Worm (Caenorhabditis elegans): ENCODE results near the gene K07E3.9.

The K07E3.9 gene

DNA sequence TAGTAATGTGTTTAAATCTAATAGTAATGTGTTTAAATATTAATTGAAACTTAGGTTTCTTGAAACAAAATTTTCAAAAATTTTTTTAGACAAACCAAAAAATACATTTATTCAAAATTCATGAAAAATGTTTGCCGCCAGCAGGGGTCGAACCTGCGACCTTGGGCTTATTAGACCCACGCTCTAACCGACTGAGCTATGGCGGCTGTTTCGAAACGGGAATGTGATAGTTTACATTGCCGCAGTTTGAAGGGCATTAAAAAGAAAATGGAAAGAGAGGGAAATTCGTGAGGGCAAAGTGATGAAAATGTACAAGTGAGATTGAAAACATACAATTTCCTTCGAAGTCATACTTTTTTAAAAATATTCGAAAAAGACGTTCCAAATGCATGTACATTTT lies 48.5 kb downstream of the K07E3.9 start (continued):
- 0 out of 2 replicates have a peak, but pooled peaks have one; percentile 8 for TF ChIP-seq nhr-42 (GFP tag; IDR thresholded peaks at IDR 0.05)
- TF ChIP-seq skn-1 (tag; optimal IDR thresholded peaks at IDR 0.05) = no peak
- TF ChIP-seq lin-1 (GFP tag; IDR thresholded peaks at IDR 0.05) = no peak
- TF ChIP-seq attf-4 (tag; optimal IDR thresholded peaks at IDR 0.05) = no peak
- TF ChIP-seq lir-3 (tag; optimal IDR thresholded peaks at IDR 0.05) = no peak
- TF ChIP-seq egl-43 (GFP tag; IDR thresholded peaks at IDR 0.05) = peak; percentile 78
- TF ChIP-seq ceh-62 (tag; optimal IDR thresholded peaks at IDR 0.05) = no peak
- TF ChIP-seq ceh-32 (tag; optimal IDR thresholded peaks at IDR 0.05; ENCODE audit: poor library complexity) = no peak
- TF ChIP-seq spr-3 (GFP tag; optimal IDR thresholded peaks at IDR 0.05) = no peak
- TF ChIP-seq lin-13 (GFP tag; optimal IDR thresholded peaks at IDR 0.05) = no peak
- no peak for TF ChIP-seq hif-1 (tag; optimal IDR thresholded peaks at IDR 0.05)
- peak; percentile 50 for TF ChIP-seq hlh-30 (tag; optimal IDR thresholded peaks at IDR 0.05; ENCODE audit: insufficient read depth)
- no peak for TF ChIP-seq zip-11 (GFP tag; IDR thresholded peaks at IDR 0.05)
- TF ChIP-seq nhr-41 (GFP tag; IDR thresholded peaks at IDR 0.05) = 0 out of 2 replicates have a peak, but pooled peaks have one; percentile 9
- no peak for TF ChIP-seq spr-1 (tag; optimal IDR thresholded peaks at IDR 0.05)
- peak; percentile 72 for TF ChIP-seq mes-2 (tag; optimal IDR thresholded peaks at IDR 0.05; ENCODE audit: poor library complexity, severe bottlenecking)
- TF ChIP-seq sdz-12 (GFP tag; optimal IDR thresholded peaks at IDR 0.05) = no peak
- no peak for TF ChIP-seq tra-1 (GFP tag; IDR thresholded peaks at IDR 0.05)
- TF ChIP-seq F49E8.2 (tag; optimal IDR thresholded peaks at IDR 0.05; ENCODE audit: borderline replicate concordance) = no peak
- peak; percentile 7 for TF ChIP-seq hmg-1.1 (GFP tag; IDR thresholded peaks at IDR 0.05)

DNA sequence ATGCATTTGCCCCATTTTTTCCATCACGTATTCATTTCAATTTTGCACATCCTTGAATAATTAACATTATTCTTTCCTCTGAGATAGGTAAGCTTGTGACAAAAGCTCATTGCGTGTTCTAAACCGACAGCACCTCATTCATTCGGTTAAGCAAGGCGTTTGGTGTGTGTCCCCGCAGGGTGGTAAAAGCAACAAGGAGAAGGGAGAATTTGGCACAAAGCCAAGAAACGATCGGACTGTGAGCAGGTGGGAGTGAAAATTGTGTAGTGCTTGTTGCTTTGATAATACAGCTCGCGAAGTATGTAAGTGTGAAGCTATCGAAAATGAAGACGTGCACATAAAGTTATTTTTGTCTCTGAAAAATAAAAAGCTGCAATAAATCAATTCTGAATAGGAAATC lies 49.1 kb downstream of the K07E3.9 start:
- peak; percentile 38 for TF ChIP-seq hlh-30 (tag; optimal IDR thresholded peaks at IDR 0.05; ENCODE audit: insufficient read depth)
- TF ChIP-seq dmd-6 (GFP tag; IDR thresholded peaks at IDR 0.05) = peak; percentile 27; the same call in 1 of the 2 replicates
- peak; percentile 24 for TF ChIP-seq nhr-102 (tag; optimal IDR thresholded peaks at IDR 0.05)
- no peak for TF ChIP-seq nhr-77 (tag; optimal IDR thresholded peaks at IDR 0.05)
- peak; percentile 94 for TF ChIP-seq aha-1 (tag)
- TF ChIP-seq nhr-41 (GFP tag; IDR thresholded peaks at IDR 0.05) = no peak
- no peak for TF ChIP-seq nhr-111 (GFP tag; optimal IDR thresholded peaks at IDR 0.05)
- TF ChIP-seq dve-1 (tag; optimal IDR thresholded peaks at IDR 0.05; ENCODE audit: insufficient read depth) = peak; percentile 83
- peak; percentile 55 for TF ChIP-seq hlh-11 (tag; optimal IDR thresholded peaks at IDR 0.05)
- no peak for TF ChIP-seq nhr-10 (tag; optimal IDR thresholded peaks at IDR 0.05)
- TF ChIP-seq unc-62 (GFP tag; optimal IDR thresholded peaks at IDR 0.05 in 1 of 2) = peak in 1 of 2 experiments; percentile 51
- no peak for TF ChIP-seq unc-62 (tag; optimal IDR thresholded peaks at IDR 0.05)
- TF ChIP-seq gei-8 (GFP tag; optimal IDR thresholded peaks at IDR 0.05) = no peak
- TF ChIP-seq daf-12 (tag; optimal IDR thresholded peaks at IDR 0.05) = no peak
- peak; percentile 61 for TF ChIP-seq mes-2 (tag; optimal IDR thresholded peaks at IDR 0.05; ENCODE audit: poor library complexity, severe bottlenecking)
- no peak for TF ChIP-seq daf-19 (GFP tag; conservative IDR thresholded peaks at IDR 0.05)
- peak; percentile 53 for TF ChIP-seq rbr-2 (tag; optimal IDR thresholded peaks at IDR 0.05)
- TF ChIP-seq madf-9 (GFP tag; conservative IDR thresholded peaks at IDR 0.05) = 0 out of 2 replicates have a peak, but pooled peaks have one; percentile 21
- peak; percentile 20 to 57 for TF ChIP-seq lsy-2 (tag; optimal IDR thresholded peaks at IDR 0.05)
- TF ChIP-seq hmg-1.1 (GFP tag; IDR thresholded peaks at IDR 0.05) = peak; percentile 13; the same call in 1 of the 2 replicates
- no peak for TF ChIP-seq F37D6.2 (tag; optimal IDR thresholded peaks at IDR 0.05)
- TF ChIP-seq mep-1 (tag; optimal IDR thresholded peaks at IDR 0.05) = peak; percentile 74
